Worm (Caenorhabditis elegans) whole organism, L1 larva: Measurements from ENCODE around the gene Y75B12B.11.

Experiments
- F16B12.6 ChIP-seq: fragments of 150-350 bp; optimal IDR thresholded peaks from 2 replicates; lab custom pipeline; 2014; ENCODE audit warnings: missing biosample characterization, missing genetic modification characterization
- aha-1 ChIP-seq: fragments of 150-350 bp; optimal IDR thresholded peaks from 2 replicates; lab custom pipeline; 2014; ENCODE audit warnings: missing biosample characterization, missing genetic modification characterization
- alr-1 ChIP-seq: fragments of 200-800 bp; sonication (Bioruptor generic); optimal IDR thresholded peaks from 2 replicates; lab custom pipeline; 2018; ENCODE audit warnings: borderline replicate concordance, mild to moderate bottlenecking, missing genetic modification characterization, missing compliant biosample characterization
- ama-1 ChIP-seq: fragments of 150-350 bp; optimal IDR thresholded peaks from 2 replicates; lab custom pipeline; 2014
- blmp-1 ChIP-seq: fragments of 150-350 bp; optimal IDR thresholded peaks from 2 replicates; lab custom pipeline; 2014; ENCODE audit warnings: missing biosample characterization, missing genetic modification characterization
- ceh-63 ChIP-seq: fragments of 200-800 bp; sonication (Bioruptor generic); optimal IDR thresholded peaks from 2 replicates; lab custom pipeline; 2018; ENCODE audit warnings: mild to moderate bottlenecking, missing genetic modification characterization, missing compliant biosample characterization
- ceh-82 ChIP-seq, 3 experiments: fragments of 150-350 bp in 1 of 3; sonication (generic microtip) in 2 of 3; optimal IDR thresholded peaks; 2 replicates each; lab custom pipeline; 2014 to 2017; ENCODE audit warnings: missing biosample characterization in 3 of 3, missing genetic modification characterization in 3 of 3
- ceh-88 ChIP-seq: fragments of 200-800 bp; sonication (Bioruptor generic); IDR thresholded peaks from 2 replicates; pipeline ENCODE4 v1.3.6; 2022; ENCODE audit warnings: missing genetic modification characterization, missing compliant biosample characterization
- ceh-90 ChIP-seq: sonication (generic microtip); optimal IDR thresholded peaks from 2 replicates; lab custom pipeline; 2016; ENCODE audit warnings: missing genetic modification characterization, missing compliant biosample characterization
- dsc-1 ChIP-seq: sonication (generic microtip); optimal IDR thresholded peaks from 2 replicates; lab custom pipeline; 2016; ENCODE audit warnings: mild to moderate bottlenecking, missing genetic modification characterization, missing compliant biosample characterization
- elt-3 ChIP-seq, 6 experiments: fragments of 150-350 bp in 1 of 6; sonication (generic microtip); optimal IDR thresholded peaks; 2 replicates each; lab custom pipeline; 2017 to 2018; ENCODE audit warnings: missing biosample characterization in 6 of 6, missing genetic modification characterization in 6 of 6, inconsistent platforms in 1 of 6
- ets-5 ChIP-seq: fragments of 200-800 bp; sonication (Bioruptor generic); IDR thresholded peaks from 2 replicates; pipeline ENCODE4 v1.3.6; 2022; ENCODE audit warnings: missing genetic modification characterization, missing compliant biosample characterization
- fkh-10 ChIP-seq: sonication (generic microtip); optimal IDR thresholded peaks from 2 replicates; lab custom pipeline; 2017; ENCODE audit warnings: missing biosample characterization, missing genetic modification reagents, missing genetic modification characterization
- fos-1 ChIP-seq: fragments of 150-350 bp; optimal IDR thresholded peaks from 2 replicates; lab custom pipeline; 2014; ENCODE audit warnings: missing biosample characterization, missing genetic modification characterization
- hlh-17 ChIP-seq: fragments of 200-800 bp; sonication (Bioruptor generic); optimal IDR thresholded peaks from 2 replicates; lab custom pipeline; 2018; ENCODE audit warnings: missing genetic modification characterization, mild to moderate bottlenecking, missing compliant biosample characterization, moderate library complexity, borderline replicate concordance
- hpl-2 ChIP-seq: fragments of 150-350 bp; optimal IDR thresholded peaks from 2 replicates; lab custom pipeline; 2014; ENCODE audit warnings: missing biosample characterization, missing genetic modification reagents, missing genetic modification characterization
- jun-1 ChIP-seq: fragments of 150-350 bp; optimal IDR thresholded peaks from 2 replicates; lab custom pipeline; 2014; ENCODE audit warnings: missing biosample characterization, missing genetic modification reagents, missing genetic modification characterization
- lin-15B ChIP-seq: fragments of 150-350 bp; sonication (generic microtip); optimal IDR thresholded peaks from 3 replicates; lab custom pipeline; 2014; ENCODE audit warnings: missing biosample characterization, missing genetic modification characterization
- lin-35 ChIP-seq, 2 experiments: fragments of 150-350 bp; optimal IDR thresholded peaks; 2 replicates each; lab custom pipeline; 2014; ENCODE audit warnings: missing biosample characterization in 2 of 2, missing genetic modification characterization in 2 of 2, missing genetic modification reagents in 2 of 2
- mab-9 ChIP-seq: fragments of 200-800 bp; sonication (Bioruptor generic); IDR thresholded peaks from 2 replicates; pipeline ENCODE4 v1.3.6; 2022; ENCODE audit warnings: missing genetic modification reagents, missing genetic modification characterization, missing compliant biosample characterization
- mdl-1 ChIP-seq, 2 experiments: fragments of 150-350 bp; optimal IDR thresholded peaks; 2 replicates each; lab custom pipeline; 2014 to 2017; ENCODE audit warnings: missing biosample characterization in 2 of 2, missing genetic modification characterization in 2 of 2, inconsistent platforms in 1 of 2
- mef-2 ChIP-seq: fragments of 150-350 bp; optimal IDR thresholded peaks from 2 replicates; lab custom pipeline; 2014; ENCODE audit warnings: missing biosample characterization, missing genetic modification characterization
- nhr-11 ChIP-seq: fragments of 150-350 bp; optimal IDR thresholded peaks from 2 replicates; lab custom pipeline; 2014; ENCODE audit warnings: missing biosample characterization, missing genetic modification characterization
- nhr-19 ChIP-seq: fragments of 200-800 bp; sonication (Bioruptor generic); conservative IDR thresholded peaks from 2 replicates; pipeline ENCODE4 v1.3.6; 2022; ENCODE audit warnings: missing genetic modification characterization, missing compliant biosample characterization
- nhr-20 ChIP-seq: sonication (generic microtip); optimal IDR thresholded peaks from 2 replicates; lab custom pipeline; 2016; ENCODE audit warnings: mild to moderate bottlenecking, missing genetic modification characterization, missing compliant biosample characterization
- nhr-237 ChIP-seq: fragments of 150-350 bp; optimal IDR thresholded peaks from 2 replicates; lab custom pipeline; 2014; ENCODE audit warnings: missing biosample characterization, missing genetic modification characterization
- nhr-28 ChIP-seq: fragments of 150-350 bp; optimal IDR thresholded peaks from 2 replicates; lab custom pipeline; 2014; ENCODE audit warnings: missing biosample characterization, missing genetic modification characterization
- nhr-71 ChIP-seq: sonication (generic microtip); optimal IDR thresholded peaks from 2 replicates; lab custom pipeline; 2016; ENCODE audit warnings: mild to moderate bottlenecking, missing genetic modification characterization, moderate library complexity, missing compliant biosample characterization
- nhr-76 ChIP-seq: sonication (generic microtip); optimal IDR thresholded peaks from 2 replicates; lab custom pipeline; 2017; ENCODE audit warnings: missing biosample characterization, missing genetic modification characterization
- nhr-77 ChIP-seq: fragments of 150-350 bp; optimal IDR thresholded peaks from 2 replicates; lab custom pipeline; 2014; ENCODE audit warnings: missing biosample characterization, missing genetic modification characterization
- nhr-84 ChIP-seq: sonication (generic microtip); optimal IDR thresholded peaks from 2 replicates; lab custom pipeline; 2017; ENCODE audit warnings: missing biosample characterization, missing genetic modification characterization
- nhr-85 ChIP-seq: sonication (generic microtip); peaks from one replicate; lab custom pipeline; 2016; ENCODE audit warnings: missing genetic modification characterization, inconsistent platforms, missing compliant biosample characterization
- rnt-1 ChIP-seq: sonication (generic microtip); optimal IDR thresholded peaks from 2 replicates; lab custom pipeline; 2016; ENCODE audit warnings: mild to moderate bottlenecking, missing genetic modification characterization, moderate library complexity, missing compliant biosample characterization
- snpc-4 ChIP-seq: fragments of 150-350 bp; optimal IDR thresholded peaks from 2 replicates; lab custom pipeline; 2014; ENCODE audit warnings: missing biosample characterization, missing genetic modification characterization
- sox-4 ChIP-seq: sonication (generic microtip); optimal IDR thresholded peaks from 2 replicates; lab custom pipeline; 2016; ENCODE audit warnings: missing genetic modification characterization, missing compliant biosample characterization
- sup-37 ChIP-seq: fragments of 200-800 bp; sonication (Bioruptor generic); optimal IDR thresholded peaks from 2 replicates; lab custom pipeline; 2018; ENCODE audit warnings: mild to moderate bottlenecking, missing genetic modification characterization, missing compliant biosample characterization
- swsn-7 ChIP-seq: sonication (generic microtip); optimal IDR thresholded peaks from 2 replicates; lab custom pipeline; 2016; ENCODE audit warnings: missing genetic modification characterization, missing compliant biosample characterization
- tbx-2 ChIP-seq: sonication (generic microtip); optimal IDR thresholded peaks from 2 replicates; lab custom pipeline; 2016; ENCODE audit warnings: missing genetic modification characterization, missing compliant biosample characterization
- tlp-1 ChIP-seq: fragments of 150-350 bp; optimal IDR thresholded peaks from 2 replicates; lab custom pipeline; 2014; ENCODE audit warnings: missing biosample characterization, missing genetic modification characterization
- unc-130 ChIP-seq: fragments of 150-350 bp; optimal IDR thresholded peaks from 2 replicates; lab custom pipeline; 2017; ENCODE audit warnings: missing biosample characterization, missing genetic modification characterization, inconsistent platforms
- unc-30 ChIP-seq: sonication (generic microtip); optimal IDR thresholded peaks from 2 replicates; lab custom pipeline; 2017; ENCODE audit warnings: missing biosample characterization, missing genetic modification characterization
- unc-62 ChIP-seq: fragments of 150-350 bp; optimal IDR thresholded peaks from 2 replicates; lab custom pipeline; 2014; ENCODE audit warnings: missing biosample characterization, missing genetic modification reagents, missing genetic modification characterization
- unc-98 ChIP-seq: fragments of 200-800 bp; sonication (Bioruptor generic); IDR thresholded peaks from 2 replicates; pipeline ENCODE4 v1.3.6; 2022; ENCODE audit warnings: missing genetic modification characterization, missing compliant biosample characterization
- vab-15 ChIP-seq: sonication (generic microtip); optimal IDR thresholded peaks from 2 replicates; lab custom pipeline; 2017; ENCODE audit warnings: missing genotype, mild to moderate bottlenecking, missing genetic modification characterization, missing compliant biosample characterization
- ztf-11 ChIP-seq, 2 experiments: sonication (generic microtip); optimal IDR thresholded peaks; 2 replicates each; lab custom pipeline; 2016 to 2017; ENCODE audit warnings: missing genetic modification characterization in 2 of 2, missing biosample characterization in 1 of 2, missing compliant biosample characterization in 1 of 2
- ztf-4 ChIP-seq: fragments of 150-350 bp; optimal IDR thresholded peaks from 2 replicates; lab custom pipeline; 2014; ENCODE audit warnings: missing biosample characterization, missing genetic modification characterization

The Y75B12B.11 gene

ce11 chrV:15143798-15144197 is 47.3 kb upstream of the Y75B12B.11 start, which contains the start of gene K08F9.4 (continued):
- TF ChIP-seq alr-1 (tag; lab: Kevin White, UChicago) = no peak
- no peak for TF ChIP-seq ceh-88 (GFP tag; lab: Robert Waterston, UW)
- no peak for TF ChIP-seq ama-1 (lab: Kevin White, UChicago)
- no peak for TF ChIP-seq unc-98 (GFP tag; lab: Robert Waterston, UW)
- TF ChIP-seq sup-37 (GFP tag; lab: Kevin White, UChicago) = no peak
- peak in 2 of 6 experiments; percentile 26 to 72 for TF ChIP-seq elt-3 (tag; optimal IDR thresholded peaks at IDR 0.05; lab: Kevin White, UChicago)
- TF ChIP-seq sox-4 (tag; lab: Kevin White, UChicago) = no peak
- no peak for TF ChIP-seq hlh-17 (GFP tag; lab: Kevin White, UChicago)
- TF ChIP-seq lin-35 (GFP tag; optimal IDR thresholded peaks at IDR 0.05; lab: Kevin White, UChicago) = peak; percentile 75 to 85
- TF ChIP-seq vab-15 (tag; lab: Kevin White, UChicago) = peak; percentile 2
- TF ChIP-seq ets-5 (GFP tag; lab: Robert Waterston, UW) = no peak
- TF ChIP-seq hpl-2 (GFP tag; lab: Kevin White, UChicago) = no peak
- TF ChIP-seq ceh-90 (tag; lab: Kevin White, UChicago) = no peak
- peak; percentile 51 for TF ChIP-seq swsn-7 (tag; lab: Kevin White, UChicago)
- TF ChIP-seq snpc-4 = peak; percentile 72
- TF ChIP-seq fos-1 (tag; lab: Kevin White, UChicago) = no peak

ce11 chrV:15147776-15148175 is 43.3 kb upstream of the Y75B12B.11 start, which contains the start of gene T09F5.20:
TSS of gene T09F5.20 (minus strand) at chrV:15147876.
- TF ChIP-seq ztf-4 (tag; lab: Kevin White, UChicago) (no peak), lin-35 (GFP tag; optimal IDR thresholded peaks at IDR 0.05; lab: Kevin White, UChicago) (no peak), F16B12.6 (tag; lab: Kevin White, UChicago) (no peak), tbx-2 (no peak), unc-98 (GFP tag; lab: Robert Waterston, UW) (no peak), nhr-85 (tag; lab: Kevin White, UChicago) (no peak), mef-2 (tag; lab: Kevin White, UChicago) (no peak), nhr-11 (no peak), rnt-1 (tag; lab: Kevin White, UChicago) (no peak)

ce11 chrV:15148800-15149199 is 42.3 kb upstream of the Y75B12B.11 start, which contains the start of gene T09F5.1:
TSS of gene T09F5.1 (plus strand) at chrV:15149100.
- TF ChIP-seq blmp-1 (tag; lab: Kevin White, UChicago) = no peak
- no peak for TF ChIP-seq ceh-90 (tag; lab: Kevin White, UChicago)
- no peak for TF ChIP-seq mab-9 (GFP tag; lab: Robert Waterston, UW)
- TF ChIP-seq swsn-7 (tag; lab: Kevin White, UChicago) = no peak
- TF ChIP-seq unc-30 (tag; lab: Kevin White, UChicago) = no peak
- no peak for TF ChIP-seq nhr-28 (tag; lab: Kevin White, UChicago)
- no peak for TF ChIP-seq nhr-19
- no peak for TF ChIP-seq ceh-82 (tag; optimal IDR thresholded peaks at IDR 0.05; lab: Kevin White, UChicago)
- no peak for TF ChIP-seq unc-62 (GFP tag; lab: Kevin White, UChicago)
- no peak for TF ChIP-seq unc-130 (tag; lab: Kevin White, UChicago)
- TF ChIP-seq sup-37 (GFP tag; lab: Kevin White, UChicago) = no peak

ce11 chrV:15150176-15150575 is 40.9 kb upstream of the Y75B12B.11 start:
- TF ChIP-seq jun-1 (no peak), ceh-63 (no peak), nhr-237 (tag; lab: Kevin White, UChicago) (no peak), nhr-77 (tag; lab: Kevin White, UChicago) (no peak), dsc-1 (no peak)

- TF ChIP-seq nhr-84 (tag; lab: Kevin White, UChicago) (no peak), ceh-88 (GFP tag; lab: Robert Waterston, UW) (no peak), nhr-71 (tag; lab: Kevin White, UChicago) (no peak), mef-2 (tag; lab: Kevin White, UChicago) (no peak), swsn-7 (tag; lab: Kevin White, UChicago) (no peak), sup-37 (GFP tag; lab: Kevin White, UChicago) (no peak), F16B12.6 (tag; lab: Kevin White, UChicago) (no peak), elt-3 (tag; optimal IDR thresholded peaks at IDR 0.05; lab: Kevin White, UChicago) (no peak), ztf-11 (tag; optimal IDR thresholded peaks at IDR 0.05; lab: Kevin White, UChicago) (no peak), aha-1 (tag; lab: Kevin White, UChicago) (no peak), nhr-20 (tag; lab: Kevin White, UChicago) (no peak), lin-15B (tag; lab: Kevin White, UChicago) (no peak), tlp-1 (tag; lab: Kevin White, UChicago) (no peak), fkh-10 (GFP tag; lab: Kevin White, UChicago) (no peak), mdl-1 (tag; optimal IDR thresholded peaks at IDR 0.05; lab: Kevin White, UChicago) (no peak), hpl-2 (GFP tag; lab: Kevin White, UChicago) (no peak), nhr-76 (tag; lab: Kevin White, UChicago) (no peak)
Observed at ce11 chrV:15150661-15151060, 40.4 kb upstream of the Y75B12B.11 start, which contains the start of gene T09F5.2. TSS of gene T09F5.2 (plus strand) at chrV:15150961.
